Fruit fly (Drosophila melanogaster) Kc167 (cell line): ENCODE data around the gene CG14395.
"Not testable (repeated sequence)": the region's sequence is repeated elsewhere in the genome, so short reads cannot be mapped to it uniquely, and the experiment has no call there.

Source experiments
- Myc ChIP-seq: fragments of >200 bp; optimal IDR thresholded peaks from 2 replicates; lab custom pipeline; 2017; ENCODE audit warnings: missing external identifiers
- Sin3A ChIP-seq: fragments of >200 bp; optimal IDR thresholded peaks from 2 replicates; lab custom pipeline; 2018; ENCODE audit warnings: missing external identifiers
- h ChIP-seq: fragments of >200 bp; optimal IDR thresholded peaks from 3 replicates; lab custom pipeline; 2018; ENCODE audit warnings: missing external identifiers
- insv ChIP-seq: fragments of >200 bp; optimal IDR thresholded peaks from 3 replicates; lab custom pipeline; 2018; ENCODE audit warnings: missing external identifiers
- psq ChIP-seq: fragments of >200 bp; optimal IDR thresholded peaks from 2 replicates; lab custom pipeline; 2017; ENCODE audit warnings: missing external identifiers
- ttk ChIP-seq: sonication (Bioruptor generic); optimal IDR thresholded peaks from 2 replicates; lab custom pipeline; 2017; ENCODE audit warnings: missing external identifiers

Gene CG14395

dm6 chr3R:12694742-12695141, 32.1 kb downstream of the CG14395 start, which contains the start of the genes CG14391 and NijC:
Gene CG14391, minus strand, starts transcription at chr3R:12694842.
Gene NijC, plus strand, starts transcription at chr3R:12695129.
- TF ChIP-seq Sin3A (lab: Kevin White, UChicago) (no peak), Myc (lab: Kevin White, UChicago) (no peak), insv (lab: Kevin White, UChicago) (no peak), ttk (lab: Kevin White, UChicago) (no peak), h (no peak), psq (lab: Kevin White, UChicago) (no peak)

dm6 chr3R:12697022-12697421, 34.4 kb downstream of the CG14395 start, which contains the start of gene Past1:
Gene Past1, plus strand, starts transcription at chr3R:12697322.
- no peak for TF ChIP-seq h
- no peak for TF ChIP-seq Myc (lab: Kevin White, UChicago)
- TF ChIP-seq insv (lab: Kevin White, UChicago) = no peak
- no peak for TF ChIP-seq ttk (lab: Kevin White, UChicago)
- no peak for TF ChIP-seq psq (lab: Kevin White, UChicago)
- no peak for TF ChIP-seq Sin3A (lab: Kevin White, UChicago)

- TF ChIP-seq psq (lab: Kevin White, UChicago) (no peak), Sin3A (lab: Kevin White, UChicago) (no peak), Myc (lab: Kevin White, UChicago) (no peak), h (no peak), ttk (lab: Kevin White, UChicago) (no peak), insv (lab: Kevin White, UChicago) (no peak)
Observed at dm6 chr3R:12697571-12698039, 35.0 kb downstream of the CG14395 start.

dm6 chr3R:12698363-12698762, 35.7 kb downstream of the CG14395 start:
- TF ChIP-seq Myc (lab: Kevin White, UChicago) = no peak
- TF ChIP-seq Sin3A (lab: Kevin White, UChicago) = no peak
- no peak for TF ChIP-seq h
- no peak for TF ChIP-seq insv (lab: Kevin White, UChicago)
- TF ChIP-seq psq (lab: Kevin White, UChicago) = no peak
- TF ChIP-seq ttk (lab: Kevin White, UChicago) = peak; percentile 66

dm6 chr3R:12699620-12700378, 37.2 kb downstream of the CG14395 start:
- TF ChIP-seq psq (lab: Kevin White, UChicago) (no peak), Sin3A (lab: Kevin White, UChicago) (no peak), Myc (lab: Kevin White, UChicago) (no peak), h (no peak), insv (lab: Kevin White, UChicago) (no peak), ttk (lab: Kevin White, UChicago) (no peak)

- TF ChIP-seq Sin3A (lab: Kevin White, UChicago) (no peak), psq (lab: Kevin White, UChicago) (no peak), Myc (lab: Kevin White, UChicago) (no peak), ttk (lab: Kevin White, UChicago) (no peak), h (no peak), insv (lab: Kevin White, UChicago) (no peak)
Observed at dm6 chr3R:12700454-12700853, 37.8 kb downstream of the CG14395 start.

dm6 chr3R:12701257-12701656, 38.6 kb downstream of the CG14395 start:
- TF ChIP-seq Myc (lab: Kevin White, UChicago) (no peak), insv (lab: Kevin White, UChicago) (no peak), Sin3A (lab: Kevin White, UChicago) (no peak), psq (lab: Kevin White, UChicago) (no peak), h (no peak), ttk (lab: Kevin White, UChicago) (no peak)

dm6 chr3R:12701994-12702494, 39.4 kb downstream of the CG14395 start:
- TF ChIP-seq ttk (lab: Kevin White, UChicago) = no peak
- TF ChIP-seq Sin3A (lab: Kevin White, UChicago) = no peak
- TF ChIP-seq psq (lab: Kevin White, UChicago) = no peak
- TF ChIP-seq h = no peak
- TF ChIP-seq Myc (lab: Kevin White, UChicago) = no peak
- no peak for TF ChIP-seq insv (lab: Kevin White, UChicago)

dm6 chr3R:12704861-12705260, 42.2 kb downstream of the CG14395 start, which contains the start of gene CG12279:
Gene CG12279, plus strand, starts transcription at chr3R:12705094.
- no peak for TF ChIP-seq insv (lab: Kevin White, UChicago)
- TF ChIP-seq Sin3A (lab: Kevin White, UChicago) = no peak
- TF ChIP-seq Myc (lab: Kevin White, UChicago) = no peak
- TF ChIP-seq psq (lab: Kevin White, UChicago) = no peak
- TF ChIP-seq ttk (lab: Kevin White, UChicago) = no peak
- TF ChIP-seq h = no peak

dm6 chr3R:12712178-12713172, 49.8 kb downstream of the CG14395 start, which contains the start of gene PolQ:
Gene PolQ, minus strand, starts transcription at chr3R:12712299.
- not testable (repeated sequence) for TF ChIP-seq h; insv (lab: Kevin White, UChicago); psq (lab: Kevin White, UChicago)

dm6 chr3R:12715253-12715652, 52.6 kb downstream of the CG14395 start:
- TF ChIP-seq Myc (lab: Kevin White, UChicago) (no peak), psq (lab: Kevin White, UChicago) (no peak), ttk (lab: Kevin White, UChicago) (no peak), h (no peak), insv (lab: Kevin White, UChicago) (no peak), Sin3A (lab: Kevin White, UChicago) (no peak)
